Fruit fly (Drosophila melanogaster): ENCODE results near the gene Efa6.

The Efa6 gene

dm6 chr3R:22587419-22587963, at the start of gene Efa6:
Gene Efa6 (plus strand): TSS chr3R:22587755.
- TF ChIP-seq CG15336 (GFP tag; IDR thresholded peaks at IDR 0.05) = peak; percentile 37; the same call in 1 of the 2 replicates
- TF ChIP-seq CG1621 (tag; optimal IDR thresholded peaks at IDR 0.05) = no peak
- TF ChIP-seq Met (GFP tag; optimal IDR thresholded peaks at IDR 0.05) = no peak
- TF ChIP-seq CG3032 (tag; optimal IDR thresholded peaks at IDR 0.05) = peak; percentile 0
- no peak for TF ChIP-seq OdsH (GFP tag; optimal IDR thresholded peaks at IDR 0.05)
- TF ChIP-seq Eip93F (GFP tag; optimal IDR thresholded peaks at IDR 0.05) = no peak
- TF ChIP-seq Hr39 (GFP tag; optimal IDR thresholded peaks at IDR 0.05) = peak; percentile 6
- peak; percentile 32 for TF ChIP-seq Eip75B (GFP tag; optimal IDR thresholded peaks at IDR 0.05)
- no peak for TF ChIP-seq vri (GFP tag; optimal IDR thresholded peaks at IDR 0.05)
- TF ChIP-seq CG8119 (GFP tag; IDR thresholded peaks at IDR 0.05) = peak; percentile 47; the same call in 1 of the 3 replicates
- TF ChIP-seq Gug (GFP tag; IDR thresholded peaks at IDR 0.05) = no peak
- no peak for TF ChIP-seq CG32006 (GFP tag; optimal IDR thresholded peaks at IDR 0.05)
- TF ChIP-seq CG11762 (GFP tag; optimal IDR thresholded peaks at IDR 0.05; ENCODE audit: insufficient read depth) = no peak
- TF ChIP-seq CG4318 (GFP tag; optimal IDR thresholded peaks at IDR 0.05) = no peak
- TF ChIP-seq CG8319 (GFP tag; optimal IDR thresholded peaks at IDR 0.05) = no peak
- peak; percentile 36 for TF ChIP-seq lz (GFP tag; optimal IDR thresholded peaks at IDR 0.05)
- TF ChIP-seq CG3919 (GFP tag; optimal IDR thresholded peaks at IDR 0.05) = peak; percentile 35
- no peak for TF ChIP-seq CG7368 (GFP tag; optimal IDR thresholded peaks at IDR 0.05)
- no peak for TF ChIP-seq pdm3 (GFP tag; optimal IDR thresholded peaks at IDR 0.05)
- TF ChIP-seq CG34406 (GFP tag; optimal IDR thresholded peaks at IDR 0.05) = no peak
- peak; percentile 50 for TF ChIP-seq fkh (GFP tag; optimal IDR thresholded peaks at IDR 0.05)
- no peak for TF ChIP-seq salr (GFP tag; optimal IDR thresholded peaks at IDR 0.05)
- TF ChIP-seq net (GFP tag; optimal IDR thresholded peaks at IDR 0.05) = no peak
- peak; percentile 21 for TF ChIP-seq CG11902 (GFP tag; optimal IDR thresholded peaks at IDR 0.05)
- no peak for TF ChIP-seq eg (GFP tag; IDR thresholded peaks at IDR 0.05)
- TF ChIP-seq Eip78C (GFP tag) = peak; percentile 78
- TF ChIP-seq CG6276 (GFP tag; optimal IDR thresholded peaks at IDR 0.05) = no peak
- TF ChIP-seq CG31627 (GFP tag; optimal IDR thresholded peaks at IDR 0.05) = peak; percentile 50
- peak; percentile 50 for TF ChIP-seq dsx (GFP tag; optimal IDR thresholded peaks at IDR 0.05; ENCODE audit: poor library complexity, severe bottlenecking)
- TF ChIP-seq fd59A (GFP tag; optimal IDR thresholded peaks at IDR 0.05) = no peak
- peak; percentile 8 for TF ChIP-seq CG6808 (GFP tag; optimal IDR thresholded peaks at IDR 0.05)
- no peak for TF ChIP-seq CG9139 (GFP tag; optimal IDR thresholded peaks at IDR 0.05)
- no peak for TF ChIP-seq Lpt (GFP tag; optimal IDR thresholded peaks at IDR 0.05)
- TF ChIP-seq Ets96B (tag; optimal IDR thresholded peaks at IDR 0.05) = peak; percentile 7
- TF ChIP-seq acj6 (GFP tag; optimal IDR thresholded peaks at IDR 0.05) = no peak
- peak; percentile 40 for TF ChIP-seq topi (GFP tag; optimal IDR thresholded peaks at IDR 0.05)
- peak in 1 of 2 experiments; percentile 46 for TF ChIP-seq ss (GFP tag; optimal IDR thresholded peaks at IDR 0.05)
- no peak for TF ChIP-seq svp (GFP tag)
- peak; percentile 14 for TF ChIP-seq cyc (GFP tag; optimal IDR thresholded peaks at IDR 0.05)
- TF ChIP-seq achi (GFP tag; optimal IDR thresholded peaks at IDR 0.05) = no peak
- no peak for TF ChIP-seq CG8632 (GFP tag; optimal IDR thresholded peaks at IDR 0.05)
- TF ChIP-seq CG6854 (GFP tag; optimal IDR thresholded peaks at IDR 0.05) = peak; percentile 57
- no peak for TF ChIP-seq dac (GFP tag; optimal IDR thresholded peaks at IDR 0.05)
- TF ChIP-seq Sox15 (GFP tag; optimal IDR thresholded peaks at IDR 0.05) = peak; percentile 12
- no peak for TF ChIP-seq Smox (GFP tag; optimal IDR thresholded peaks at IDR 0.05)
- no peak for TF ChIP-seq Hr38 (GFP tag; optimal IDR thresholded peaks at IDR 0.05)
- TF ChIP-seq Blimp-1 (GFP tag; optimal IDR thresholded peaks at IDR 0.05) = no peak
- peak; percentile 53 for TF ChIP-seq Hr4 (GFP tag; optimal IDR thresholded peaks at IDR 0.05)
- TF ChIP-seq CG11294 (GFP tag; IDR thresholded peaks at IDR 0.05) = no peak
- TF ChIP-seq CG6163 (GFP tag; IDR thresholded peaks at IDR 0.05) = no peak
- peak; percentile 53 for TF ChIP-seq esn (GFP tag; optimal IDR thresholded peaks at IDR 0.05)
- TF ChIP-seq Sox14 (GFP tag; optimal IDR thresholded peaks at IDR 0.05) = peak; percentile 53

Data from whole organism, prepupa.